Fruit fly (Drosophila melanogaster) whole organism, embryonic: ENCODE measurements around the gene alpha-Est9.
A peak's percentile ranks its signal among the peaks of the same experiment; 100 is the strongest.

Experiments used
- Atf-2 ChIP-seq: fragments of 200-800 bp; sonication (Bioruptor generic); optimal IDR thresholded peaks from 2 replicates; lab custom pipeline; 2016; ENCODE audit warnings: missing biosample characterization, missing genetic modification characterization
- Blimp-1 ChIP-seq: fragments of 200-800 bp; sonication (Bioruptor generic); optimal IDR thresholded peaks from 3 replicates; lab custom pipeline; 2018; ENCODE audit warnings: missing biosample characterization, missing genetic modification characterization, mild to moderate bottlenecking, moderate library complexity, missing genetic modification reagents
- CG11247 ChIP-seq: fragments of 200-800 bp; sonication (Bioruptor generic); IDR thresholded peaks from 2 replicates; pipeline ENCODE4 v1.3.6; 2022; ENCODE audit warnings: missing biosample characterization, missing genetic modification characterization
- CG12769 ChIP-seq: fragments of 200-800 bp; sonication (Bioruptor generic); optimal IDR thresholded peaks from 2 replicates; lab custom pipeline; 2019; ENCODE audit warnings: missing biosample characterization, mild to moderate bottlenecking, missing genetic modification characterization, moderate library complexity
- CG1602 ChIP-seq: fragments of 200-800 bp; sonication (Bioruptor generic); optimal IDR thresholded peaks from 3 replicates; lab custom pipeline; 2016; ENCODE audit warnings: missing biosample characterization, missing genetic modification characterization
- CG16779 ChIP-seq: fragments of 200-800 bp; sonication (Bioruptor generic); IDR thresholded peaks from 2 replicates; pipeline ENCODE4 v1.3.6; 2022; ENCODE audit warnings: missing biosample characterization, missing genetic modification characterization
- CG2129 ChIP-seq: fragments of 200-800 bp; sonication (Bioruptor generic); IDR thresholded peaks from 2 replicates; pipeline ENCODE4 v1.3.6; 2022; ENCODE audit warnings: missing biosample characterization, missing genetic modification characterization; ENCODE audit not compliant: partially characterized antibody
- CG30431 ChIP-seq: fragments of 200-800 bp; sonication (Bioruptor generic); optimal IDR thresholded peaks from 2 replicates; lab custom pipeline; 2017; ENCODE audit warnings: missing biosample characterization, missing genetic modification characterization
- CG31224 ChIP-seq: fragments of 200-800 bp; sonication (Bioruptor generic); IDR thresholded peaks from 2 replicates; pipeline ENCODE4 v1.3.6; 2022; ENCODE audit warnings: missing biosample characterization, missing genetic modification characterization
- CG32532 ChIP-seq: fragments of 200-800 bp; sonication (Bioruptor generic); IDR thresholded peaks from 2 replicates; pipeline ENCODE4 v1.3.6; 2022; ENCODE audit warnings: missing biosample characterization, missing genetic modification characterization
- CG34376 ChIP-seq: fragments of 200-800 bp; sonication (Bioruptor generic); optimal IDR thresholded peaks from 2 replicates; lab custom pipeline; 2018; ENCODE audit warnings: missing biosample characterization, mild to moderate bottlenecking, missing genetic modification characterization
- CG34422 ChIP-seq: fragments of 200-800 bp; sonication (Bioruptor generic); IDR thresholded peaks from 3 replicates; pipeline ENCODE4 v1.3.6; 2022; ENCODE audit warnings: missing biosample characterization, missing genetic modification characterization
- CG4424 ChIP-seq: fragments of 200-800 bp; sonication (Bioruptor generic); optimal IDR thresholded peaks from 3 replicates; lab custom pipeline; 2016; ENCODE audit warnings: missing biosample characterization, missing genetic modification characterization
- CG4730 ChIP-seq: fragments of 200-800 bp; sonication (Bioruptor generic); IDR thresholded peaks from 2 replicates; pipeline ENCODE4 v1.3.6; 2022; ENCODE audit warnings: missing biosample characterization, missing genetic modification characterization
- CG7963 ChIP-seq: fragments of 200-800 bp; sonication (Bioruptor generic); IDR thresholded peaks from 3 replicates; pipeline ENCODE4 v1.3.6; 2022; ENCODE audit warnings: missing biosample characterization, missing genetic modification characterization; ENCODE audit not compliant: partially characterized antibody
- CG9727 ChIP-seq: fragments of 200-800 bp; sonication (Bioruptor generic); optimal IDR thresholded peaks from 3 replicates; lab custom pipeline; 2017; ENCODE audit warnings: missing biosample characterization, mild to moderate bottlenecking, missing genetic modification characterization
- Deaf1 ChIP-seq: fragments of 200-800 bp; optimal IDR thresholded peaks from 3 replicates; lab custom pipeline; 2019; ENCODE audit warnings: missing biosample characterization, mild to moderate bottlenecking, missing genetic modification characterization, moderate library complexity
- Dip2 ChIP-seq: fragments of 200-800 bp; sonication (Bioruptor generic); IDR thresholded peaks from 2 replicates; pipeline ENCODE4 v1.3.6; 2022; ENCODE audit warnings: missing biosample characterization, missing genetic modification characterization
- Ets97D ChIP-seq: fragments of 200-800 bp; sonication (Bioruptor generic); optimal IDR thresholded peaks from 3 replicates; lab custom pipeline; 2016; ENCODE audit warnings: missing biosample characterization, missing genetic modification characterization
- H2.0 ChIP-seq: fragments of 200-800 bp; sonication (Bioruptor generic); IDR thresholded peaks from 2 replicates; pipeline ENCODE4 v1.3.6; 2022; ENCODE audit warnings: missing biosample characterization, missing genetic modification characterization
- Med ChIP-seq: fragments of 200-800 bp; sonication (Bioruptor generic); peaks from one replicate; lab custom pipeline; 2016; ENCODE audit warnings: missing biosample characterization, missing genetic modification characterization, mild to moderate bottlenecking, inconsistent platforms, moderate library complexity
- Ptx1 ChIP-seq: fragments of 200-800 bp; sonication (Bioruptor generic); IDR thresholded peaks from 2 replicates; pipeline ENCODE4 v1.3.6; 2022; ENCODE audit warnings: missing biosample characterization, missing genetic modification characterization
- Rx ChIP-seq: fragments of 200-800 bp; sonication (Bioruptor generic); IDR thresholded peaks from 2 replicates; pipeline ENCODE4 v1.3.6; 2022; ENCODE audit warnings: missing biosample characterization, missing genetic modification characterization
- Scr ChIP-seq: fragments of 200-800 bp; sonication (Bioruptor generic); IDR thresholded peaks from 2 replicates; pipeline ENCODE4 v1.3.6; 2022; ENCODE audit warnings: missing biosample characterization, missing genetic modification characterization; ENCODE audit not compliant: partially characterized antibody
- ac ChIP-seq: fragments of 200-800 bp; sonication (Bioruptor generic); optimal IDR thresholded peaks from 3 replicates; lab custom pipeline; 2017; ENCODE audit warnings: missing biosample characterization, mild to moderate bottlenecking, missing genetic modification characterization
- btn ChIP-seq: fragments of 200-800 bp; sonication (Bioruptor generic); optimal IDR thresholded peaks from 2 replicates; lab custom pipeline; 2016; ENCODE audit warnings: missing biosample characterization, missing genetic modification characterization
- chinmo ChIP-seq: fragments of 200-800 bp; sonication (Bioruptor generic); IDR thresholded peaks from 4 replicates; pipeline ENCODE4 v1.3.6; 2022; ENCODE audit warnings: missing biosample characterization, missing genetic modification characterization; ENCODE audit not compliant: partially characterized antibody
- fd96Cb ChIP-seq: fragments of 200-800 bp; sonication (Bioruptor generic); optimal IDR thresholded peaks from 2 replicates; lab custom pipeline; 2018; ENCODE audit warnings: missing biosample characterization, mild to moderate bottlenecking, missing genetic modification characterization, moderate library complexity
- gfzf ChIP-seq: fragments of 200-800 bp; sonication (Bioruptor generic); optimal IDR thresholded peaks from 2 replicates; lab custom pipeline; 2016; ENCODE audit warnings: missing biosample characterization, mild to moderate bottlenecking, missing genetic modification characterization, moderate library complexity
- gsb ChIP-seq: fragments of 200-800 bp; sonication (Bioruptor generic); IDR thresholded peaks from 2 replicates; pipeline ENCODE4 v1.3.6; 2022; ENCODE audit warnings: missing biosample characterization, missing genetic modification characterization
- ken ChIP-seq: fragments of 200-800 bp; sonication (Bioruptor generic); IDR thresholded peaks from 3 replicates; pipeline ENCODE4 v1.3.6; 2022; ENCODE audit warnings: missing biosample characterization, missing genetic modification characterization
- mam ChIP-seq: fragments of 200-800 bp; sonication (Bioruptor generic); optimal IDR thresholded peaks from 3 replicates; lab custom pipeline; 2016; ENCODE audit warnings: missing biosample characterization, missing genetic modification characterization
- onecut ChIP-seq: fragments of 200-800 bp; sonication (Bioruptor generic); IDR thresholded peaks from 2 replicates; pipeline ENCODE4 v1.3.6; 2022; ENCODE audit warnings: missing biosample characterization, missing genetic modification characterization
- rib ChIP-seq: fragments of 200-800 bp; sonication (Bioruptor generic); IDR thresholded peaks from 2 replicates; pipeline ENCODE4 v1.3.6; 2022; ENCODE audit warnings: missing biosample characterization, missing genetic modification characterization
- row ChIP-seq: fragments of 200-800 bp; sonication (Bioruptor generic); IDR thresholded peaks from 3 replicates; pipeline ENCODE4 v1.3.6; 2022; ENCODE audit warnings: missing biosample characterization, missing genetic modification characterization
- sd ChIP-seq: fragments of 200-800 bp; sonication (Bioruptor generic); optimal IDR thresholded peaks from 3 replicates; lab custom pipeline; 2018; ENCODE audit warnings: missing biosample characterization, mild to moderate bottlenecking, missing genetic modification characterization, moderate library complexity
- sna ChIP-seq: fragments of 200-800 bp; sonication (Bioruptor generic); IDR thresholded peaks from 2 replicates; pipeline ENCODE4 v1.3.6; 2022; ENCODE audit warnings: missing biosample characterization, missing genetic modification characterization; ENCODE audit not compliant: partially characterized antibody
- stwl ChIP-seq: fragments of 200-800 bp; sonication (Bioruptor generic); optimal IDR thresholded peaks from 3 replicates; lab custom pipeline; 2018; ENCODE audit warnings: missing biosample characterization, mild to moderate bottlenecking, missing genetic modification characterization, moderate library complexity
- sug ChIP-seq: fragments of 200-800 bp; optimal IDR thresholded peaks from 2 replicates; lab custom pipeline; 2019; ENCODE audit warnings: missing biosample characterization, mild to moderate bottlenecking, missing genetic modification characterization, moderate library complexity
- unpg ChIP-seq: fragments of 200-800 bp; sonication (Bioruptor generic); optimal IDR thresholded peaks from 3 replicates; lab custom pipeline; 2018; ENCODE audit warnings: missing biosample characterization, mild to moderate bottlenecking, missing genetic modification characterization, moderate library complexity

The alpha-Est9 gene

dm6 chr3R:7506314-7506988 is 1.6 kb upstream of the alpha-Est9 start (continued):
- TF ChIP-seq Rx (GFP tag; lab: Robert Waterston, UW) (no peak), mam (GFP tag; lab: Kevin White, UChicago) (peak; percentile 93), CG4730 (GFP tag; lab: Robert Waterston, UW) (peak; percentile 62), Blimp-1 (GFP tag; lab: Kevin White, UChicago) (no peak), CG11247 (GFP tag; lab: Robert Waterston, UW) (peak; percentile 88), btn (GFP tag; lab: Kevin White, UChicago) (no peak), CG34376 (peak; percentile 60), unpg (GFP tag; lab: Kevin White, UChicago) (peak; percentile 84), ken (GFP tag; lab: Robert Waterston, UW) (0 out of 3 replicates have a peak, but pooled peaks have one; percentile 23), stwl (no peak), gfzf (GFP tag; lab: Kevin White, UChicago) (no peak), Scr (no peak), Deaf1 (tag; lab: Kevin White, UChicago) (peak; percentile 59), CG34422 (GFP tag; lab: Robert Waterston, UW) (peak; percentile 67; the same call in 2 of the 3 replicates), Ptx1 (GFP tag; lab: Robert Waterston, UW) (peak; percentile 79), Dip2 (GFP tag; lab: Robert Waterston, UW) (no peak), Atf-2 (peak; percentile 62), fd96Cb (tag; lab: Kevin White, UChicago) (peak; percentile 30), row (GFP tag; lab: Robert Waterston, UW) (peak; percentile 86), CG2129 (GFP tag; lab: Robert Waterston, UW) (no peak)
- TF ChIP-seq, all 482 proteins: peak for 323

- TF ChIP-seq ac (GFP tag; lab: Kevin White, UChicago), result no peak
- TF ChIP-seq CG1602 (GFP tag; lab: Kevin White, UChicago), result no peak
- TF ChIP-seq gsb, result no peak
- TF ChIP-seq CG9727 (GFP tag; lab: Kevin White, UChicago), result no peak
- peak; percentile 76 for TF ChIP-seq Med (GFP tag; lab: Kevin White, UChicago)
- TF ChIP-seq CG16779 (GFP tag; lab: Robert Waterston, UW), result no peak
- TF ChIP-seq CG30431 (GFP tag; lab: Kevin White, UChicago), result no peak
- no peak for TF ChIP-seq onecut (GFP tag; lab: Robert Waterston, UW)
- no peak for TF ChIP-seq CG4424 (GFP tag; lab: Kevin White, UChicago)
- TF ChIP-seq rib (GFP tag; lab: Robert Waterston, UW), result peak; percentile 55; the same call in 1 of the 2 replicates
- TF ChIP-seq H2.0 (GFP tag; lab: Robert Waterston, UW), result no peak
- no peak for TF ChIP-seq Ets97D (GFP tag; lab: Kevin White, UChicago)
- TF ChIP-seq CG12769 (tag; lab: Kevin White, UChicago), result peak; percentile 45
- peak; percentile 15 for TF ChIP-seq sug (tag; lab: Kevin White, UChicago)
- TF ChIP-seq CG32532 (GFP tag; lab: Robert Waterston, UW), result 0 out of 2 replicates have a peak, but pooled peaks have one; percentile 21
- TF ChIP-seq sd (tag; lab: Kevin White, UChicago), result peak; percentile 48
- TF ChIP-seq CG7963 (GFP tag; lab: Robert Waterston, UW), result no peak
- TF ChIP-seq chinmo (GFP tag; lab: Robert Waterston, UW), result 0 out of 4 replicates have a peak, but pooled peaks have one; percentile 40
- no peak for TF ChIP-seq sna
- no peak for TF ChIP-seq CG31224
- TF ChIP-seq, all 482 proteins: peak for 7
Observed at dm6 chr3R:7503216-7503615, 1.7 kb downstream of the alpha-Est9 start.
